Fruit fly (Drosophila melanogaster): Measurements from ENCODE around the gene CG13318.

Gene CG13318

dm6 chr3R:8731597-8732263 lies 40.8 kb downstream of the CG13318 start, which contains the start of the genes M1BP and CG8202 (continued):
- TF ChIP-seq CG2712 (tag; optimal IDR thresholded peaks at IDR 0.05) (peak; percentile 95), tgo (GFP tag; IDR thresholded peaks at IDR 0.05) (peak; percentile 83), chinmo (GFP tag; IDR thresholded peaks at IDR 0.05; ENCODE audit: partially characterized antibody) (no peak), sc (optimal IDR thresholded peaks at IDR 0.05) (no peak), sc (GFP tag; optimal IDR thresholded peaks at IDR 0.05) (peak; percentile 86), CG11695 (GFP tag; IDR thresholded peaks at IDR 0.05) (peak; percentile 70; the same call in 2 of the 3 replicates), E2f2 (GFP tag; IDR thresholded peaks at IDR 0.05) (no peak; the same call in 1 of the 2 replicates), CG7987 (GFP tag; optimal IDR thresholded peaks at IDR 0.05) (no peak), CG1024 (GFP tag; IDR thresholded peaks at IDR 0.05) (0 out of 2 replicates have a peak, but pooled peaks have one; percentile 3), CG2202 (tag; optimal IDR thresholded peaks at IDR 0.05) (peak; percentile 77), CG42726 (GFP tag; IDR thresholded peaks at IDR 0.05; ENCODE audit: partially characterized antibody) (no peak), mam (GFP tag; optimal IDR thresholded peaks at IDR 0.05) (peak; percentile 78), Tbp (GFP tag; optimal IDR thresholded peaks at IDR 0.05) (no peak), Kr (GFP tag; optimal IDR thresholded peaks at IDR 0.05) (peak; percentile 7), CG4707 (GFP tag; optimal IDR thresholded peaks at IDR 0.05) (peak; percentile 13), CG11398 (GFP tag; optimal IDR thresholded peaks at IDR 0.05) (no peak), CG10267 (tag; optimal IDR thresholded peaks at IDR 0.05) (peak; percentile 91), lbe (GFP tag; optimal IDR thresholded peaks at IDR 0.05) (peak; percentile 78), CG7556 (GFP tag; optimal IDR thresholded peaks at IDR 0.05) (peak; percentile 96), Sox100B (GFP tag; optimal IDR thresholded peaks at IDR 0.05) (peak; percentile 97), Atf6 (GFP tag; IDR thresholded peaks at IDR 0.05) (peak; percentile 55), GATAe (GFP tag; conservative IDR thresholded peaks at IDR 0.05) (no peak), Xbp1 (GFP tag; optimal IDR thresholded peaks at IDR 0.05) (peak; percentile 93), CG7745 (tag; optimal IDR thresholded peaks at IDR 0.05) (no peak), CG3847 (GFP tag; IDR thresholded peaks at IDR 0.05) (peak; percentile 79), gce (GFP tag; IDR thresholded peaks at IDR 0.05) (no peak), Ssrp (tag; optimal IDR thresholded peaks at IDR 0.05) (peak; percentile 92), Optix (GFP tag; IDR thresholded peaks at IDR 0.05) (peak; percentile 65; the same call in 2 of the 3 replicates), D19A (tag; optimal IDR thresholded peaks at IDR 0.05) (no peak), chn (GFP tag; optimal IDR thresholded peaks at IDR 0.05) (peak; percentile 58), ems (GFP tag; optimal IDR thresholded peaks at IDR 0.05) (peak; percentile 27), CG7963 (GFP tag; IDR thresholded peaks at IDR 0.05; ENCODE audit: partially characterized antibody) (no peak), HHEX (GFP tag; optimal IDR thresholded peaks at IDR 0.05) (peak; percentile 86), maf-S (GFP tag; optimal IDR thresholded peaks at IDR 0.05) (no peak), sens-2 (GFP tag; IDR thresholded peaks at IDR 0.05) (no peak), CG7271 (tag; optimal IDR thresholded peaks at IDR 0.05) (peak; percentile 35), z (GFP tag; IDR thresholded peaks at IDR 0.05) (no peak), Bdp1 (GFP tag; optimal IDR thresholded peaks at IDR 0.05) (no peak), CG7357 (GFP tag; IDR thresholded peaks at IDR 0.05) (peak; percentile 65; the same call in 2 of the 3 replicates), rib (GFP tag; IDR thresholded peaks at IDR 0.05) (no peak), zen (tag; optimal IDR thresholded peaks at IDR 0.05) (peak; percentile 83), CG10147 (GFP tag; optimal IDR thresholded peaks at IDR 0.05) (peak; percentile 89), Usf (GFP tag; optimal IDR thresholded peaks at IDR 0.05) (peak; percentile 87), CG14441 (GFP tag; IDR thresholded peaks at IDR 0.05) (peak; percentile 76), CG18476 (GFP tag; optimal IDR thresholded peaks at IDR 0.05) (peak; percentile 53), otp (GFP tag; IDR thresholded peaks at IDR 0.05) (no peak), ash1 (GFP tag; optimal IDR thresholded peaks at IDR 0.05) (no peak), slbo (GFP tag; IDR thresholded peaks at IDR 0.05) (peak; percentile 85), fd3F (GFP tag; optimal IDR thresholded peaks at IDR 0.05) (peak; percentile 83), lab (GFP tag; optimal IDR thresholded peaks at IDR 0.05) (no peak)

Data from whole organism, embryonic.